Fruit fly (Drosophila melanogaster): ENCODE measurements around the gene CG11368.

- TF ChIP-seq br (GFP tag; optimal IDR thresholded peaks at IDR 0.05) (no peak), Sp1 (GFP tag; optimal IDR thresholded peaks at IDR 0.05) (no peak), usp (GFP tag; optimal IDR thresholded peaks at IDR 0.05) (no peak), Myc (optimal IDR thresholded peaks at IDR 0.05) (no peak), Jra (GFP tag; optimal IDR thresholded peaks at IDR 0.05) (no peak), tai (GFP tag; optimal IDR thresholded peaks at IDR 0.05) (no peak), psq (GFP tag; optimal IDR thresholded peaks at IDR 0.05) (no peak), HLH106 (tag; optimal IDR thresholded peaks at IDR 0.05) (no peak), CrebA (GFP tag; optimal IDR thresholded peaks at IDR 0.05; ENCODE audit: borderline replicate concordance) (no peak)
Measured at dm6 chrX:7466328-7466727, 14.3 kb downstream of the CG11368 start.
